Fruit fly (Drosophila melanogaster) whole organism, embryonic: ENCODE data around the gene CG8560.

Experiments
- Asciz ChIP-seq: fragments of 200-800 bp; sonication (Bioruptor generic); optimal IDR thresholded peaks from 2 replicates; lab custom pipeline; 2017; ENCODE audit warnings: missing biosample characterization, mild to moderate bottlenecking, missing genetic modification characterization, missing genetic modification reagents
- Blimp-1 ChIP-seq: fragments of 200-800 bp; sonication (Bioruptor generic); optimal IDR thresholded peaks from 3 replicates; lab custom pipeline; 2018; ENCODE audit warnings: missing biosample characterization, missing genetic modification characterization, mild to moderate bottlenecking, moderate library complexity, missing genetic modification reagents
- CG10147 ChIP-seq: fragments of 200-800 bp; sonication (Bioruptor generic); optimal IDR thresholded peaks from 2 replicates; lab custom pipeline; 2019; ENCODE audit warnings: missing biosample characterization, mild to moderate bottlenecking, missing genetic modification characterization, moderate library complexity
- CG10321 ChIP-seq: fragments of 200-800 bp; sonication (Bioruptor generic); IDR thresholded peaks from 2 replicates; pipeline ENCODE4 v1.3.6; 2022; ENCODE audit warnings: missing biosample characterization, missing genetic modification characterization
- CG12219 ChIP-seq: fragments of 200-800 bp; sonication (Bioruptor generic); optimal IDR thresholded peaks from 3 replicates; lab custom pipeline; 2018; ENCODE audit warnings: missing biosample characterization, mild to moderate bottlenecking, missing genetic modification characterization
- CG13296 ChIP-seq: fragments of 200-800 bp; sonication (Bioruptor generic); optimal IDR thresholded peaks from 3 replicates; lab custom pipeline; 2018; ENCODE audit warnings: missing biosample characterization, mild to moderate bottlenecking, missing genetic modification characterization
- CG16813 ChIP-seq: fragments of 200-800 bp; sonication (Bioruptor generic); IDR thresholded peaks from 3 replicates; pipeline ENCODE4 v1.3.6; 2022; ENCODE audit warnings: missing biosample characterization, missing genetic modification characterization; ENCODE audit not compliant: partially characterized antibody
- CG17568 ChIP-seq: fragments of 200-800 bp; sonication (Bioruptor generic); optimal IDR thresholded peaks from 2 replicates; lab custom pipeline; 2018; ENCODE audit warnings: missing biosample characterization, mild to moderate bottlenecking, missing genetic modification characterization, moderate library complexity
- CG17829 ChIP-seq: fragments of 200-800 bp; optimal IDR thresholded peaks from 2 replicates; lab custom pipeline; 2019; ENCODE audit warnings: missing biosample characterization, mild to moderate bottlenecking, missing genetic modification characterization, moderate library complexity
- CG1832 ChIP-seq: fragments of 200-800 bp; sonication (Bioruptor generic); optimal IDR thresholded peaks from 2 replicates; lab custom pipeline; 2017; ENCODE audit warnings: missing biosample characterization, mild to moderate bottlenecking, missing genetic modification characterization, inconsistent platforms
- CG18619 ChIP-seq: fragments of 200-800 bp; sonication (Bioruptor generic); optimal IDR thresholded peaks from 3 replicates; lab custom pipeline; 2017; ENCODE audit warnings: missing biosample characterization, mild to moderate bottlenecking, missing genetic modification characterization
- CG2678 ChIP-seq: fragments of 200-800 bp; sonication (Bioruptor generic); optimal IDR thresholded peaks from 3 replicates; lab custom pipeline; 2019; ENCODE audit warnings: missing biosample characterization, mild to moderate bottlenecking, missing genetic modification characterization, moderate library complexity
- CG34376 ChIP-seq: fragments of 200-800 bp; sonication (Bioruptor generic); optimal IDR thresholded peaks from 2 replicates; lab custom pipeline; 2018; ENCODE audit warnings: missing biosample characterization, mild to moderate bottlenecking, missing genetic modification characterization
- CG3838 ChIP-seq: fragments of 200-800 bp; sonication (Bioruptor generic); optimal IDR thresholded peaks from 3 replicates; lab custom pipeline; 2016; ENCODE audit warnings: missing biosample characterization, missing genetic modification characterization
- CG43689 ChIP-seq: fragments of 200-800 bp; sonication (Bioruptor generic); IDR thresholded peaks from 2 replicates; pipeline ENCODE4 v1.3.6; 2022; ENCODE audit warnings: missing biosample characterization, missing genetic modification characterization
- CG6765 ChIP-seq: fragments of 200-800 bp; sonication (Bioruptor generic); optimal IDR thresholded peaks from 3 replicates; lab custom pipeline; 2017; ENCODE audit warnings: missing biosample characterization, mild to moderate bottlenecking, missing genetic modification characterization
- CG8944 ChIP-seq: fragments of 200-800 bp; sonication (Bioruptor generic); optimal IDR thresholded peaks from 3 replicates; lab custom pipeline; 2016; ENCODE audit warnings: missing biosample characterization, missing genetic modification characterization
- CG9932 ChIP-seq: fragments of 200-800 bp; sonication (Bioruptor generic); IDR thresholded peaks from 2 replicates; pipeline ENCODE4 v1.3.6; 2022; ENCODE audit warnings: missing biosample characterization, missing genetic modification characterization
- CTCF ChIP-seq: fragments of 200-800 bp; sonication (Bioruptor generic); optimal IDR thresholded peaks from 2 replicates; lab custom pipeline; 2017; ENCODE audit warnings: missing biosample characterization, mild to moderate bottlenecking, missing genetic modification characterization, moderate library complexity
- CoRest ChIP-seq: fragments of 200-800 bp; sonication (Bioruptor generic); optimal IDR thresholded peaks from 3 replicates; lab custom pipeline; 2018; ENCODE audit warnings: missing biosample characterization, mild to moderate bottlenecking, missing genetic modification characterization, moderate library complexity
- Deaf1 ChIP-seq: fragments of 200-800 bp; optimal IDR thresholded peaks from 3 replicates; lab custom pipeline; 2019; ENCODE audit warnings: missing biosample characterization, mild to moderate bottlenecking, missing genetic modification characterization, moderate library complexity
- HLH3B ChIP-seq: fragments of 200-800 bp; sonication (Bioruptor generic); IDR thresholded peaks from 2 replicates; pipeline ENCODE4 v1.3.6; 2022; ENCODE audit warnings: missing biosample characterization, missing genetic modification characterization
- Mad ChIP-seq: fragments of 200-800 bp; sonication (Bioruptor generic); optimal IDR thresholded peaks from 2 replicates; lab custom pipeline; 2016; ENCODE audit warnings: missing biosample characterization, missing genetic modification characterization
- Meics ChIP-seq: fragments of 200-800 bp; sonication (Bioruptor generic); optimal IDR thresholded peaks from 2 replicates; lab custom pipeline; 2017; ENCODE audit warnings: missing biosample characterization, mild to moderate bottlenecking, missing genetic modification characterization
- Nf-YC ChIP-seq: fragments of 200-800 bp; optimal IDR thresholded peaks from 3 replicates; lab custom pipeline; 2019; ENCODE audit warnings: missing biosample characterization, mild to moderate bottlenecking, missing genetic modification characterization, moderate library complexity
- Opbp ChIP-seq: fragments of 200-800 bp; sonication (Bioruptor generic); IDR thresholded peaks from 3 replicates; pipeline ENCODE4 v1.3.6; 2022; ENCODE audit warnings: missing biosample characterization, missing genetic modification characterization; ENCODE audit not compliant: partially characterized antibody
- Stat92E ChIP-seq, 3 experiments: fragments of >200 bp in 2 of 3; fragments of 200-800 bp in 1 of 3; sonication (Bioruptor generic) in 1 of 3; optimal IDR thresholded peaks; 2 replicates each; lab custom pipeline; 2017 to 2019; ENCODE audit warnings: missing biosample characterization in 3 of 3, missing genetic modification characterization in 3 of 3, mild to moderate bottlenecking in 1 of 3, moderate library complexity in 1 of 3
- Xrp1 ChIP-seq: fragments of 200-800 bp; sonication (Bioruptor generic); IDR thresholded peaks from 2 replicates; pipeline ENCODE4 v1.3.6; 2022; ENCODE audit warnings: missing biosample characterization, missing genetic modification characterization
- ara ChIP-seq: fragments of 200-800 bp; sonication (Bioruptor generic); IDR thresholded peaks from 2 replicates; pipeline ENCODE4 v1.3.6; 2022; ENCODE audit warnings: missing biosample characterization, missing genetic modification characterization
- bbx ChIP-seq: fragments of 200-800 bp; sonication (Bioruptor generic); IDR thresholded peaks from 2 replicates; pipeline ENCODE4 v1.3.6; 2022; ENCODE audit warnings: missing biosample characterization, missing genetic modification characterization; ENCODE audit not compliant: partially characterized antibody
- bigmax ChIP-seq: fragments of 200-800 bp; sonication (Bioruptor generic); optimal IDR thresholded peaks from 2 replicates; lab custom pipeline; 2018; ENCODE audit warnings: missing biosample characterization, mild to moderate bottlenecking, missing genetic modification characterization
- chm ChIP-seq: fragments of 200-800 bp; sonication (Bioruptor generic); IDR thresholded peaks from 2 replicates; pipeline ENCODE4 v1.3.6; 2022; ENCODE audit warnings: missing biosample characterization, missing genetic modification characterization
- chn ChIP-seq: fragments of 200-800 bp; sonication (Bioruptor generic); optimal IDR thresholded peaks from 2 replicates; lab custom pipeline; 2016; ENCODE audit warnings: missing biosample characterization, missing genetic modification characterization
- corto ChIP-seq: fragments of 200-800 bp; sonication (Bioruptor generic); optimal IDR thresholded peaks from 2 replicates; lab custom pipeline; 2016; ENCODE audit warnings: missing biosample characterization, mild to moderate bottlenecking, missing genetic modification characterization, moderate library complexity
- cwo ChIP-seq: fragments of 200-800 bp; sonication (Bioruptor generic); optimal IDR thresholded peaks from 3 replicates; lab custom pipeline; 2017; ENCODE audit warnings: missing biosample characterization, missing genetic modification characterization, mild to moderate bottlenecking, moderate library complexity, missing genetic modification reagents
- da ChIP-seq: fragments of 200-800 bp; sonication (Bioruptor generic); optimal IDR thresholded peaks from 2 replicates; lab custom pipeline; 2016; ENCODE audit warnings: missing biosample characterization, missing genetic modification characterization
- dati ChIP-seq: fragments of 200-800 bp; sonication (Bioruptor generic); IDR thresholded peaks from 2 replicates; pipeline ENCODE4 v1.3.6; 2022; ENCODE audit warnings: missing biosample characterization, missing genetic modification characterization
- dm ChIP-seq: fragments of 200-800 bp; sonication (Bioruptor generic); optimal IDR thresholded peaks from 3 replicates; lab custom pipeline; 2016; ENCODE audit warnings: missing biosample characterization, missing genetic modification characterization
- gce ChIP-seq: fragments of 200-800 bp; sonication (Bioruptor generic); IDR thresholded peaks from 3 replicates; pipeline ENCODE4 v1.3.6; 2022; ENCODE audit warnings: missing biosample characterization, missing genetic modification characterization
- gcm ChIP-seq: fragments of 200-800 bp; sonication (Bioruptor generic); optimal IDR thresholded peaks from 2 replicates; lab custom pipeline; 2019; ENCODE audit warnings: missing biosample characterization, mild to moderate bottlenecking, missing genetic modification characterization, moderate library complexity
- kni ChIP-seq: fragments of 200-800 bp; sonication (Bioruptor generic); optimal IDR thresholded peaks from 3 replicates; lab custom pipeline; 2017; ENCODE audit warnings: mild to moderate bottlenecking, missing biosample characterization, missing genetic modification reagents, missing genetic modification characterization
- lab ChIP-seq: fragments of 200-800 bp; sonication (Bioruptor generic); optimal IDR thresholded peaks from 3 replicates; lab custom pipeline; 2017; ENCODE audit warnings: missing biosample characterization, missing genetic modification characterization, mild to moderate bottlenecking, moderate library complexity, missing genetic modification reagents
- maf-S ChIP-seq: fragments of 200-800 bp; sonication (Bioruptor generic); optimal IDR thresholded peaks from 2 replicates; lab custom pipeline; 2016; ENCODE audit warnings: missing biosample characterization, missing genetic modification characterization
- nom ChIP-seq: fragments of 200-800 bp; sonication (Bioruptor generic); optimal IDR thresholded peaks from 2 replicates; lab custom pipeline; 2017; ENCODE audit warnings: missing biosample characterization, missing genetic modification characterization, mild to moderate bottlenecking, moderate library complexity, missing genetic modification reagents
- onecut ChIP-seq: fragments of 200-800 bp; sonication (Bioruptor generic); IDR thresholded peaks from 2 replicates; pipeline ENCODE4 v1.3.6; 2022; ENCODE audit warnings: missing biosample characterization, missing genetic modification characterization
- pnt ChIP-seq: fragments of 200-800 bp; sonication (Bioruptor generic); optimal IDR thresholded peaks from 3 replicates; lab custom pipeline; 2016; ENCODE audit warnings: missing biosample characterization, missing genetic modification characterization
- pum ChIP-seq: fragments of 200-800 bp; sonication (Bioruptor generic); optimal IDR thresholded peaks from 2 replicates; lab custom pipeline; 2016; ENCODE audit warnings: missing biosample characterization, missing genetic modification characterization
- scrt ChIP-seq: fragments of 200-800 bp; sonication (Bioruptor generic); optimal IDR thresholded peaks from 2 replicates; lab custom pipeline; 2018; ENCODE audit warnings: missing biosample characterization, mild to moderate bottlenecking, missing genetic modification characterization, moderate library complexity
- unpg ChIP-seq: fragments of 200-800 bp; sonication (Bioruptor generic); optimal IDR thresholded peaks from 3 replicates; lab custom pipeline; 2018; ENCODE audit warnings: missing biosample characterization, mild to moderate bottlenecking, missing genetic modification characterization, moderate library complexity
- zfh1 ChIP-seq: fragments of 200-800 bp; sonication (Bioruptor generic); IDR thresholded peaks from 3 replicates; pipeline ENCODE4 v1.3.6; 2022; ENCODE audit warnings: missing biosample characterization, missing genetic modification characterization

CG8560 gene

dm6 chr3L:7361095-7361522 is 42.9 kb downstream of the CG8560 start (continued):
- TF ChIP-seq dati (GFP tag; lab: Robert Waterston, UW) = no peak
- TF ChIP-seq dm (GFP tag; lab: Kevin White, UChicago) = peak; percentile 8
- peak; percentile 33 for TF ChIP-seq Blimp-1 (GFP tag; lab: Kevin White, UChicago)
- TF ChIP-seq bigmax (GFP tag; lab: Kevin White, UChicago) = no peak
- TF ChIP-seq chn (GFP tag; lab: Kevin White, UChicago) = no peak
- TF ChIP-seq Meics = peak; percentile 56
- TF ChIP-seq onecut = peak; percentile 71
- TF ChIP-seq CG17829 (tag; lab: Kevin White, UChicago) = peak; percentile 9
- TF ChIP-seq CTCF = peak; percentile 60
- TF ChIP-seq CG34376 = peak; percentile 69
- no peak for TF ChIP-seq pnt
- TF ChIP-seq CG12219 (GFP tag; lab: Kevin White, UChicago) = no peak
- peak; percentile 46 for TF ChIP-seq ara (GFP tag; lab: Robert Waterston, UW)
- 0 out of 3 replicates have a peak, but pooled peaks have one; percentile 38 for TF ChIP-seq zfh1 (GFP tag; lab: Robert Waterston, UW)
- peak; percentile 58; the same call in 1 of the 2 replicates for TF ChIP-seq HLH3B
- no peak for TF ChIP-seq CG18619 (GFP tag; lab: Kevin White, UChicago)
- peak; percentile 82 for TF ChIP-seq Nf-YC
- no peak for TF ChIP-seq CG17568 (GFP tag; lab: Kevin White, UChicago)
- no peak for TF ChIP-seq CG43689 (GFP tag; lab: Robert Waterston, UW)
- TF ChIP-seq pum = no peak
- no peak for TF ChIP-seq corto (GFP tag; lab: Kevin White, UChicago)
- TF ChIP-seq CG16813 (GFP tag; lab: Robert Waterston, UW) = no peak
- TF ChIP-seq da (GFP tag; lab: Kevin White, UChicago) = no peak
- peak; percentile 77 for TF ChIP-seq lab (GFP tag; lab: Kevin White, UChicago)
- TF ChIP-seq Asciz (GFP tag; lab: Kevin White, UChicago) = peak; percentile 59
- 0 out of 2 replicates have a peak, but pooled peaks have one; percentile 28 for TF ChIP-seq Xrp1 (GFP tag; lab: Robert Waterston, UW)
- peak; percentile 16; the same call in 1 of the 2 replicates for TF ChIP-seq bbx (GFP tag; lab: Robert Waterston, UW)
- TF ChIP-seq CG10321 (GFP tag; lab: Robert Waterston, UW) = no peak
- TF ChIP-seq Mad (GFP tag; lab: Kevin White, UChicago) = no peak
- no peak for TF ChIP-seq maf-S (GFP tag; lab: Kevin White, UChicago)
- peak; percentile 17 for TF ChIP-seq CG13296 (GFP tag; lab: Kevin White, UChicago)
- TF ChIP-seq CoRest = no peak
- no peak for TF ChIP-seq Stat92E (GFP tag; optimal IDR thresholded peaks at IDR 0.05; lab: Kevin White, UChicago)
- TF ChIP-seq CG3838 = no peak
- no peak for TF ChIP-seq Opbp
- TF ChIP-seq chm (GFP tag; lab: Robert Waterston, UW) = no peak
- TF ChIP-seq gcm = no peak
- peak; percentile 47; the same call in 1 of the 3 replicates for TF ChIP-seq gce (GFP tag; lab: Robert Waterston, UW)
- no peak for TF ChIP-seq CG10147 (GFP tag; lab: Kevin White, UChicago)
- peak; percentile 22 for TF ChIP-seq CG1832 (GFP tag; lab: Kevin White, UChicago)
- TF ChIP-seq Deaf1 (tag; lab: Kevin White, UChicago) = peak; percentile 41
- TF ChIP-seq CG6765 (GFP tag; lab: Kevin White, UChicago) = no peak
- TF ChIP-seq CG9932 = no peak
- peak; percentile 97 for TF ChIP-seq kni (GFP tag; lab: Kevin White, UChicago)
- TF ChIP-seq cwo = peak; percentile 71
- peak; percentile 57 for TF ChIP-seq nom (GFP tag; lab: Kevin White, UChicago)
- TF ChIP-seq scrt (GFP tag; lab: Kevin White, UChicago) = no peak
- no peak for TF ChIP-seq CG8944 (GFP tag; lab: Kevin White, UChicago)
- TF ChIP-seq unpg = peak; percentile 9
- TF ChIP-seq CG2678 = peak; percentile 46
